Fruit fly (Drosophila melanogaster) whole organism, wandering third instar larva: ENCODE results near the gene CG9288.

Experiments
- Abd-B ChIP-seq: fragments of >200 bp; optimal IDR thresholded peaks from 2 replicates; lab custom pipeline; 2017; ENCODE audit warnings: missing biosample characterization, missing genetic modification characterization
- CG32264 ChIP-seq: fragments of 200-800 bp; sonication (Bioruptor generic); optimal IDR thresholded peaks from 2 replicates; lab custom pipeline; 2016; ENCODE audit warnings: missing biosample characterization, missing genetic modification characterization
- CG9705 ChIP-seq: fragments of 200-800 bp; sonication (Bioruptor generic); optimal IDR thresholded peaks from 2 replicates; lab custom pipeline; 2018; ENCODE audit warnings: missing biosample characterization, mild to moderate bottlenecking, missing genetic modification characterization
- CrebA ChIP-seq: fragments of 200-800 bp; sonication (Bioruptor generic); optimal IDR thresholded peaks from 2 replicates; lab custom pipeline; 2016; ENCODE audit warnings: missing biosample characterization, mild to moderate bottlenecking, missing genetic modification characterization, borderline replicate concordance
- Dfd ChIP-seq: fragments of >200 bp; optimal IDR thresholded peaks from 2 replicates; lab custom pipeline; 2017; ENCODE audit warnings: missing biosample characterization, missing genetic modification characterization
- Dif ChIP-seq: fragments of 200-275, 200-300 bp; sonication (Bioruptor generic); optimal IDR thresholded peaks from 2 replicates; lab custom pipeline; 2018; ENCODE audit warnings: missing biosample characterization, missing genetic modification characterization; ENCODE audit not compliant: partially characterized antibody
- GATAd ChIP-seq: sonication (Bioruptor generic); optimal IDR thresholded peaks from 2 replicates; lab custom pipeline; 2016; ENCODE audit warnings: missing biosample characterization, missing genetic modification characterization
- HLH106 ChIP-seq: fragments of 200-800 bp; optimal IDR thresholded peaks from 3 replicates; lab custom pipeline; 2019; ENCODE audit warnings: missing biosample characterization, mild to moderate bottlenecking, missing genetic modification characterization, moderate library complexity
- Hnf4 ChIP-seq: fragments of 200-800 bp; sonication (Bioruptor generic); optimal IDR thresholded peaks from 2 replicates; lab custom pipeline; 2016; ENCODE audit warnings: missing biosample characterization, mild to moderate bottlenecking, missing genetic modification characterization
- Hr78 ChIP-seq: fragments of >200 bp; optimal IDR thresholded peaks from 2 replicates; lab custom pipeline; 2017; ENCODE audit warnings: missing biosample characterization, missing genetic modification characterization
- Hr83 ChIP-seq: fragments of 200-300 bp; sonication (Bioruptor generic); optimal IDR thresholded peaks from 2 replicates; lab custom pipeline; 2016; ENCODE audit warnings: missing biosample characterization, mild to moderate bottlenecking, missing genetic modification characterization, moderate library complexity; ENCODE audit not compliant: poor library complexity, severe bottlenecking
- Jra ChIP-seq: sonication (Bioruptor generic); optimal IDR thresholded peaks from 2 replicates; lab custom pipeline; 2016; ENCODE audit warnings: missing biosample characterization, missing genetic modification characterization
- Mio ChIP-seq: sonication (Bioruptor generic); optimal IDR thresholded peaks from 2 replicates; lab custom pipeline; 2016; ENCODE audit warnings: missing biosample characterization, missing genetic modification characterization
- Myc ChIP-seq: fragments of >200 bp; optimal IDR thresholded peaks from 2 replicates; lab custom pipeline; 2017
- N ChIP-seq: fragments of >200 bp; optimal IDR thresholded peaks from 2 replicates; lab custom pipeline; 2018; ENCODE audit warnings: missing biosample characterization, missing external identifiers, missing genetic modification characterization
- OdsH ChIP-seq: fragments of 200-800 bp; sonication (Bioruptor generic); optimal IDR thresholded peaks from 2 replicates; lab custom pipeline; 2016; ENCODE audit warnings: missing biosample characterization, mild to moderate bottlenecking, missing genetic modification characterization
- Rel ChIP-seq, 2 experiments: fragments of 200-800 bp; sonication (Bioruptor generic) in 1 of 2; optimal IDR thresholded peaks; 2 replicates in 1 of 2; 3 replicates in 1 of 2; lab custom pipeline; 2016 to 2019; ENCODE audit warnings: mild to moderate bottlenecking in 2 of 2, missing biosample characterization in 2 of 2, missing genetic modification characterization in 2 of 2, moderate library complexity in 1 of 2
- Sp1 ChIP-seq: fragments of 200-800 bp; sonication (Bioruptor generic); optimal IDR thresholded peaks from 3 replicates; lab custom pipeline; 2019; ENCODE audit warnings: missing biosample characterization, mild to moderate bottlenecking, missing genetic modification characterization, moderate library complexity
- Vsx2 ChIP-seq: fragments of 200-300, 225-300 bp; sonication (Bioruptor generic); optimal IDR thresholded peaks from 2 replicates; lab custom pipeline; 2018; ENCODE audit warnings: missing biosample characterization, missing genetic modification characterization; ENCODE audit not compliant: partially characterized antibody
- br ChIP-seq: fragments of 200-800 bp; sonication (Bioruptor generic); optimal IDR thresholded peaks from 2 replicates; lab custom pipeline; 2016; ENCODE audit warnings: missing biosample characterization, missing genetic modification characterization
- brk ChIP-seq: fragments of 200-800 bp; sonication (Bioruptor generic); optimal IDR thresholded peaks from 2 replicates; lab custom pipeline; 2016; ENCODE audit warnings: missing biosample characterization, mild to moderate bottlenecking, missing genetic modification characterization
- dmrt93B ChIP-seq: fragments of 200-800 bp; sonication (Bioruptor generic); optimal IDR thresholded peaks from 2 replicates; lab custom pipeline; 2018; ENCODE audit warnings: missing biosample characterization, mild to moderate bottlenecking, missing genetic modification characterization
- dsf ChIP-seq: sonication (Bioruptor generic); optimal IDR thresholded peaks from 2 replicates; lab custom pipeline; 2016; ENCODE audit warnings: missing biosample characterization, missing genetic modification characterization, borderline replicate concordance
- ey ChIP-seq: fragments of 200-800 bp; sonication (Bioruptor generic); optimal IDR thresholded peaks from 2 replicates; lab custom pipeline; 2016; ENCODE audit warnings: missing biosample characterization, missing genetic modification characterization
- foxo ChIP-seq, 2 experiments: fragments of 200-800 bp; sonication (Bioruptor generic); optimal IDR thresholded peaks; 2 replicates in 1 of 2; 3 replicates in 1 of 2; lab custom pipeline; 2016 to 2017; ENCODE audit warnings: missing biosample characterization in 2 of 2, missing genetic modification characterization in 2 of 2
- fru ChIP-seq: fragments of 200-800 bp; sonication (Bioruptor generic); optimal IDR thresholded peaks from 3 replicates; lab custom pipeline; 2016; ENCODE audit warnings: missing biosample characterization, mild to moderate bottlenecking, missing genetic modification characterization
- h ChIP-seq: fragments of 200-800 bp; sonication (Bioruptor generic); optimal IDR thresholded peaks from 3 replicates; lab custom pipeline; 2016; ENCODE audit warnings: missing biosample characterization, mild to moderate bottlenecking, missing genetic modification characterization
- jim ChIP-seq: fragments of 175-275, 200-325 bp; sonication (Bioruptor generic); optimal IDR thresholded peaks from 2 replicates; lab custom pipeline; 2016; ENCODE audit warnings: missing biosample characterization, mild to moderate bottlenecking, missing genetic modification characterization
- lola ChIP-seq: fragments of >200 bp; optimal IDR thresholded peaks from 2 replicates; lab custom pipeline; 2017; ENCODE audit warnings: missing biosample characterization, missing genetic modification characterization
- pan ChIP-seq: fragments of >200 bp; optimal IDR thresholded peaks from 2 replicates; lab custom pipeline; 2017
- psq ChIP-seq: fragments of 200-800 bp; sonication (Bioruptor generic); optimal IDR thresholded peaks from 3 replicates; lab custom pipeline; 2017; ENCODE audit warnings: missing biosample characterization, mild to moderate bottlenecking, missing genetic modification characterization, moderate library complexity
- sage ChIP-seq: fragments of 200-800 bp; sonication (Bioruptor generic); optimal IDR thresholded peaks from 2 replicates; lab custom pipeline; 2016; ENCODE audit warnings: missing biosample characterization, mild to moderate bottlenecking, missing genetic modification characterization
- sv ChIP-seq: fragments of 200-800 bp; sonication (Bioruptor generic); optimal IDR thresholded peaks from 3 replicates; lab custom pipeline; 2016; ENCODE audit warnings: missing biosample characterization, missing genetic modification characterization
- tai ChIP-seq: sonication (Bioruptor generic); optimal IDR thresholded peaks from 2 replicates; lab custom pipeline; 2016; ENCODE audit warnings: missing biosample characterization, missing genetic modification characterization
- usp ChIP-seq: fragments of >200 bp; optimal IDR thresholded peaks from 2 replicates; lab custom pipeline; 2017; ENCODE audit warnings: missing biosample characterization, missing genetic modification characterization
- woc ChIP-seq: sonication (Bioruptor generic); optimal IDR thresholded peaks from 2 replicates; lab custom pipeline; 2016; ENCODE audit warnings: missing biosample characterization, mild to moderate bottlenecking, missing genetic modification characterization

Gene CG9288

dm6 chr3R:13801184-13802056, 22.0 kb downstream of the CG9288 start:
- TF ChIP-seq Vsx2 (peak; percentile 16), Sp1 (GFP tag; lab: Kevin White, UChicago) (no peak)

DNA sequence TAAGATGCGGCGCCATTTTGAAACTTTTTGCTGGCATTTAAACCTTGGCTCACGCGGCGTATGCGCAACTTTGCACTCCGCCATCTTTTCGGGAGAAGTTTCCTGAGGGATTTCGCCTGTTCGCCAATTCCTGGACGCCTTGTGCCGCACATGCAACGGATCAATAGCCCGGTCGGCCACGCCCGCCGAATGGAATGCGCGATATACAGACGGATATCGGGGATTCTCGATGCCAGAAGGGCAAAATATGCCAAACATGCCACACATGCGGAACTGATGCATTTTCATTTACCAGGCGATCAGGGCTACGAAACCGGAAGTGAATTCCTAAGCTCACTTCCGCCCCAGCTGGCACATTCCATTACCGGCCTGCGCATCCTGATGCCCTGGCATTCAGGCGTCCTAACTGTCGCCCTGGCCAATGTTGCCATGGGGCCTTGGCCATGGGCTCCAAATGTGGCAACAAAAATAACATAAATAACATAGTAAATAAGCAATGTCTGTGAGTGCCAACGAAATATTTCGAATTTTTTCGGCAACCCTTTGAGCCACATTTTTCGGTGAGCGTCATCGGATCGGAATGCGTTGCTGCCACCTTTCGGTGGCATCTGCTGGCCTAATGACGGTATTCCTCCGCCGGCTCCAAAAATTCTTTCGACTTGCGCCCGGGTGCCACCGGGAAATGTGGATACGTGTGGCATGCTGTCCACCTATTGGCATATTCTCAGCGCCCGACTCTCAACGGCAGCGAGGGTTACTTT, 22.8 kb downstream of the CG9288 start:
- no peak for TF ChIP-seq psq (GFP tag; lab: Kevin White, UChicago)
- no peak for TF ChIP-seq brk (GFP tag; lab: Kevin White, UChicago)
- no peak for TF ChIP-seq Hr78
- TF ChIP-seq Hnf4: no peak
- no peak for TF ChIP-seq Sp1 (GFP tag; lab: Kevin White, UChicago)
- no peak for TF ChIP-seq CrebA
- TF ChIP-seq Dif (GFP tag; lab: Kevin White, UChicago): no peak
- TF ChIP-seq N (GFP tag; lab: Kevin White, UChicago): no peak
- no peak for TF ChIP-seq Abd-B (GFP tag; lab: Kevin White, UChicago)
- no peak for TF ChIP-seq HLH106 (tag; lab: Kevin White, UChicago)
- TF ChIP-seq foxo (GFP tag; optimal IDR thresholded peaks at IDR 0.05; lab: Kevin White, UChicago): no peak
- TF ChIP-seq Myc (lab: Kevin White, UChicago): no peak
- TF ChIP-seq jim (GFP tag; lab: Kevin White, UChicago): no peak

DNA sequence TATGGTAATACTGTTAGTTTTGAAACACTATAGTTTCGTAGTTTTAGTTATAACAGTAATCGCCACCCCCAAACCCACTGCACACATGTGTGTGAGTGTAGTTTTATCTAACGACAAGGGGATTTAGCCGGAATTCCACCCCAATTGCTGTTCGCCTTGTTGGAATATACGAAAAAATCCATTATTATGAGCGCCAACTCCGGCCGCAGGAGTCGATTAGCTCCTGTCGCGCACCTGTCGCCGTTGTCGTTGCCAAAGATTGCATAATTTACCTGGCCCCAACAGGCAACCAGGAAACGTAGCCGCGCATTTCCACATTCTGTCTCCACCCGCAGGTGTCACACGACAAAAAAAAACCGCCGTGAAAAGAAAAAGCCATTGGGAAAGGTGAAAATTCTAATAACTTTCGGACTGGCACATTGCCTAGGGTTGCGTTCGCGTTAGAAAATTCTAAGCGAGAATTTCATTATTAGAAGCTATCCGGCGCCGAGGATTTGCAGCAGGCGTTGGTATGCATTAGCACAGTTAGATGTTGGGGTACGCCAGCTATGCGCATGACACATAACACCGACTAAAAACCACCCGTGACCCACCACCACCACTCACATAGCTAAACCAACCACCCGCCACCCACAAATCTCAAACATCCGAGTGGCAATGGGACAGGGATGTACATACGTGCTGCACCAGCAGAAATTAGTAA, 23.9 kb downstream of the CG9288 start:
- peak; percentile 13 for TF ChIP-seq Vsx2
- no peak for TF ChIP-seq tai (GFP tag; lab: Kevin White, UChicago)

DNA sequence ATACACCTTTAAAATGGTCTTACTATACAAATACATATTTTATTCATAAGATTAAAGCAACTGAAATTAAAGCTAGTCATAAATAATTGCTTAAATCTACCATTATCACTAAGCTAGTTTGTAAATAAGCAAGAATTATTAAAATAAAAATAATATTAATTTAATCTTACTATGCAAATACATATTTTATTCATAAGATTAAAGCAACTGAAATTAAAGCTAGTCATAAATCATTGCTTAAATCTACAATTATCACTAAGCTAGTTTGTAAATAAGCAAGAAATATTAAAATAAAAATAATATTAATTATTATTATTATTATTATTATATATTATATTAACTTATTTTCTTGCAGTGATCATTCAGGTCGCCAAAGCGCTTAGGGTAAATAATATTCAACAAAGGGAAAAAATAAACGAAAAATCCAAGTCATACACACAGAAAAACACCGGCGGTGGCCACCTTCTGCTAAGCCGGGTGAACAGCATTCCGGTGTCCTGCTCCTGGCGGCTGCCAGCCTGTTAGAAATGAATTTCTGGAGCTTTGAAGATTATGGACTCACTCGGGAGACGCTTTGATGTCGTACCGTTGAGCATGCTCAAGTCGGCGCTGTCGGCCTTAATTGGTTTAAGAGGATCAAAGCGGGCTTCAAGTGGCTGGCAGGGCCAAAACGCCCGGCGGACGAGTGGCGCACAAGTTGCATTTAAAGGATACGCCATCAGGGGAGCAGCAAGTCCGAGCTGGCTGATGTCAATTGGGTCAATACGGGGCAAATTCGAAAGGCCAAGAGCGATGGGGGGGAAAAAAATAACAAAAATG, 24.7 kb downstream of the CG9288 start:
- no peak for TF ChIP-seq sv (GFP tag; lab: Kevin White, UChicago)
- TF ChIP-seq fru (GFP tag; lab: Kevin White, UChicago): peak; percentile 3
- no peak for TF ChIP-seq dsf (GFP tag; lab: Kevin White, UChicago)
- TF ChIP-seq N (GFP tag; lab: Kevin White, UChicago): no peak
- TF ChIP-seq tai (GFP tag; lab: Kevin White, UChicago): no peak
- no peak for TF ChIP-seq woc (GFP tag; lab: Kevin White, UChicago)
- TF ChIP-seq ey (GFP tag; lab: Kevin White, UChicago): no peak
- no peak for TF ChIP-seq Rel (GFP tag; optimal IDR thresholded peaks at IDR 0.05; lab: Kevin White, UChicago)
- TF ChIP-seq Rel (tag; optimal IDR thresholded peaks at IDR 0.05; lab: Kevin White, UChicago): no peak
- no peak for TF ChIP-seq CG9705 (GFP tag; lab: Kevin White, UChicago)
- TF ChIP-seq Abd-B (GFP tag; lab: Kevin White, UChicago): no peak
- TF ChIP-seq h (GFP tag; lab: Kevin White, UChicago): peak; percentile 2
- TF ChIP-seq jim (GFP tag; lab: Kevin White, UChicago): no peak
- no peak for TF ChIP-seq Hr83 (GFP tag; lab: Kevin White, UChicago)
- TF ChIP-seq usp: no peak
- TF ChIP-seq Hnf4: no peak
- no peak for TF ChIP-seq Myc (lab: Kevin White, UChicago)
- TF ChIP-seq pan (lab: Kevin White, UChicago): no peak
- no peak for TF ChIP-seq brk (GFP tag; lab: Kevin White, UChicago)
- TF ChIP-seq Hr78: no peak
- TF ChIP-seq Dif (GFP tag; lab: Kevin White, UChicago): no peak
- no peak for TF ChIP-seq sage (GFP tag; lab: Kevin White, UChicago)
- no peak for TF ChIP-seq Jra (GFP tag; lab: Kevin White, UChicago)
- no peak for TF ChIP-seq Dfd
- TF ChIP-seq CG32264 (GFP tag; lab: Kevin White, UChicago): no peak
- TF ChIP-seq foxo (GFP tag; optimal IDR thresholded peaks at IDR 0.05; lab: Kevin White, UChicago): peak in 1 of 2 experiments; percentile 29
- no peak for TF ChIP-seq lola (GFP tag; lab: Kevin White, UChicago)
- peak; percentile 7 for TF ChIP-seq OdsH (GFP tag; lab: Kevin White, UChicago)
- no peak for TF ChIP-seq br (GFP tag; lab: Kevin White, UChicago)
- no peak for TF ChIP-seq GATAd (GFP tag; lab: Kevin White, UChicago)
- TF ChIP-seq CrebA: no peak
- peak; percentile 0 for TF ChIP-seq psq (GFP tag; lab: Kevin White, UChicago)
- TF ChIP-seq Mio (GFP tag; lab: Kevin White, UChicago): no peak
- TF ChIP-seq Sp1 (GFP tag; lab: Kevin White, UChicago): peak; percentile 44
- no peak for TF ChIP-seq dmrt93B
- TF ChIP-seq HLH106 (tag; lab: Kevin White, UChicago): peak; percentile 35
